Fruit fly (Drosophila melanogaster): ENCODE measurements around the gene mid.
A peak's percentile ranks its signal among the peaks of the same experiment; 100 is the strongest.

dm6 chr2L:5428776-5429549 is 32.5 kb upstream of the mid start:
- TF ChIP-seq fd96Ca (GFP tag; IDR thresholded peaks at IDR 0.05) (peak; percentile 47; the same call in 2 of the 3 replicates), EcR (GFP tag; optimal IDR thresholded peaks at IDR 0.05) (no peak), CG34367 (tag; optimal IDR thresholded peaks at IDR 0.05) (no peak)

All from whole organism, pupa.